Worm (Caenorhabditis elegans): Measurements from ENCODE around the gene C25F9.11.

DNA sequence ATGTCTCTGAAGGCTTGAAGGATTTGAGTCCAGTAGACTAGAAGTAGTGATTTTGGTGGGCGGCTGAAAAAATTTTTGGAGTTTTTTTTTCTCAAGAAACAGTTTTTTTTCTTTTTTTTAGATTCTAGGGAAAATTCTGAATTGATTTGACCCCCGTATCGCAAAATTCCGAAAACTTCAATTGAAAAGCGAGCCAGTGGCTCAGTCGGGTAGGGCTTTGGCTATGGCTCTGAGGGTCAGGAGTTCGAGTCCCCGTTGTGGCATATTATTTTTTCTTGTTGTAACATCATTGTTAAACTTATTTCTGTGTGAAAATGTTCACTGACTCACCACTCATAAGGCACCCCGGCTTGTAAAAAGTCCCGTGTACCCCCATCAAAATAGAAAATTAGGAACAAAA, 34.5 kb downstream of the C25F9.11 start:
- TF ChIP-seq nfya-1 (tag; optimal IDR thresholded peaks at IDR 0.05; ENCODE audit: insufficient read depth), result no peak
- no peak for TF ChIP-seq unc-62 (GFP tag; optimal IDR thresholded peaks at IDR 0.05)
- TF ChIP-seq sea-2 (GFP tag; optimal IDR thresholded peaks at IDR 0.05), result no peak
- no peak for TF ChIP-seq nhr-28 (tag; optimal IDR thresholded peaks at IDR 0.05)
- no peak for TF ChIP-seq fkh-10 (GFP tag; optimal IDR thresholded peaks at IDR 0.05)
- no peak for TF ChIP-seq fos-1 (tag; optimal IDR thresholded peaks at IDR 0.05)
- no peak for TF ChIP-seq nhr-76 (tag; optimal IDR thresholded peaks at IDR 0.05)
- no peak for TF ChIP-seq ceh-82 (tag; optimal IDR thresholded peaks at IDR 0.05)
- no peak for TF ChIP-seq nhr-11 (tag; optimal IDR thresholded peaks at IDR 0.05)
- no peak for TF ChIP-seq ama-1 (optimal IDR thresholded peaks at IDR 0.05)
